Worm (Caenorhabditis elegans): ENCODE data around the gene T24E12.11.

DNA sequence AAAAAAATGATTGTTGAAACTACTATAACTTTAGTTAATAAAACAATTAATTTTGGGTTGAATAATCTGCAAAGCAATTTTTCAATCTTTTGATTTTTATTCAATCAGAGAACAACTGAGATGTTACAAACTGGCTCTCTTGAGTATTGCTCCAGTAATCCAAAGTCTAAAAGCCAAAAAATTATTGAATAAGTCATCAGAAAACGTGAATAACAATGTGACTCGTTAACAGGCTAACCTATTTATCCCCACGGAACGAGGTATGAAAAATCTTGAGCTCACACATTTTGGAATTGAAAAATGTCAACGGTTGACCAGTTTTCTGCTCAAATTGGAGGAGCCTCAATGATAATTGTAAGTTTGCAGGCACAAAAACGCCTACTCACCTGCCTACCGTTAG lies 21.9 kb downstream of the T24E12.11 start, which contains the start of gene srx-111:
- no peak for TF ChIP-seq R02D3.7 (tag; optimal IDR thresholded peaks at IDR 0.05)
- TF ChIP-seq ztf-11 (tag; optimal IDR thresholded peaks at IDR 0.05): no peak
- TF ChIP-seq daf-16 (GFP tag; optimal IDR thresholded peaks at IDR 0.05): no peak
- no peak for TF ChIP-seq daf-16 (tag; optimal IDR thresholded peaks at IDR 0.05)
- TF ChIP-seq lin-15B (tag; optimal IDR thresholded peaks at IDR 0.05): no peak
- no peak for TF ChIP-seq nhr-11 (tag; optimal IDR thresholded peaks at IDR 0.05)
- TF ChIP-seq ZK546.5 (tag; optimal IDR thresholded peaks at IDR 0.05): no peak
- no peak for TF ChIP-seq nhr-76 (tag; optimal IDR thresholded peaks at IDR 0.05)
- no peak for TF ChIP-seq lin-39 (tag; optimal IDR thresholded peaks at IDR 0.05)
- no peak for TF ChIP-seq nhr-41 (GFP tag; IDR thresholded peaks at IDR 0.05)
- no peak for TF ChIP-seq unc-39 (tag; optimal IDR thresholded peaks at IDR 0.05)
- no peak for TF ChIP-seq hif-1 (tag; optimal IDR thresholded peaks at IDR 0.05)

Data from whole organism, L4 larva.